Worm (Caenorhabditis elegans) whole organism, L2 larva: ENCODE measurements around the gene H41C03.2.
A peak's percentile ranks its signal among the peaks of the same experiment; 100 is the strongest.
"Not testable (repeated sequence)": the region's sequence is repeated elsewhere in the genome, so short reads cannot be mapped to it uniquely, and the experiment has no call there.

Experiments
- C34F6.9 ChIP-seq: fragments of 150-350 bp; optimal IDR thresholded peaks from 2 replicates; lab custom pipeline; 2014; ENCODE audit warnings: missing biosample characterization, missing genetic modification characterization
- R02D3.7 ChIP-seq: fragments of 150-350 bp; optimal IDR thresholded peaks from 2 replicates; lab custom pipeline; 2014; ENCODE audit warnings: missing biosample characterization, missing genetic modification characterization
- Y55F3AM.14 ChIP-seq: fragments of 200-800 bp; sonication (Bioruptor generic); optimal IDR thresholded peaks from 2 replicates; lab custom pipeline; 2018; ENCODE audit warnings: mild to moderate bottlenecking, missing genetic modification characterization, missing compliant biosample characterization
- ZK546.5 ChIP-seq: sonication (generic microtip); optimal IDR thresholded peaks from 2 replicates; lab custom pipeline; 2017; ENCODE audit warnings: missing biosample characterization, missing genetic modification characterization
- alr-1 ChIP-seq: fragments of 150-350 bp; optimal IDR thresholded peaks from 2 replicates; lab custom pipeline; 2014; ENCODE audit warnings: missing biosample characterization, missing genetic modification characterization
- ama-1 ChIP-seq: fragments of 150-350 bp; optimal IDR thresholded peaks from 2 replicates; lab custom pipeline; 2018; ENCODE audit warnings: inconsistent platforms
- blmp-1 ChIP-seq: sonication (generic microtip); optimal IDR thresholded peaks from 2 replicates; lab custom pipeline; 2017; ENCODE audit warnings: missing genetic modification characterization, mild to moderate bottlenecking, missing compliant biosample characterization, antibody characterized with exemption, moderate library complexity; ENCODE audit not compliant: insufficient read depth
- ceh-82 ChIP-seq: fragments of 150-350 bp; optimal IDR thresholded peaks from 2 replicates; lab custom pipeline; 2014; ENCODE audit warnings: missing biosample characterization, missing genetic modification characterization
- crh-2 ChIP-seq: sonication (generic microtip); optimal IDR thresholded peaks from 2 replicates; lab custom pipeline; 2017; ENCODE audit warnings: missing biosample characterization, missing genetic modification characterization
- dmd-4 ChIP-seq: sonication (generic microtip); optimal IDR thresholded peaks from 2 replicates; lab custom pipeline; 2017; ENCODE audit warnings: missing biosample characterization, missing genetic modification characterization
- egl-27 ChIP-seq: sonication (generic microtip); optimal IDR thresholded peaks from 3 replicates; lab custom pipeline; 2017; ENCODE audit warnings: missing biosample characterization, missing genetic modification reagents, missing genetic modification characterization
- elt-1 ChIP-seq: fragments of 150-350 bp; optimal IDR thresholded peaks from 2 replicates; lab custom pipeline; 2014; ENCODE audit warnings: missing biosample characterization, missing genetic modification characterization
- fos-1 ChIP-seq: fragments of 150-350 bp; optimal IDR thresholded peaks from 2 replicates; lab custom pipeline; 2014; ENCODE audit warnings: missing biosample characterization, missing genetic modification characterization
- gmeb-1 ChIP-seq: fragments of 150-350 bp; optimal IDR thresholded peaks from 2 replicates; lab custom pipeline; 2014; ENCODE audit warnings: missing biosample characterization, missing genetic modification characterization
- lin-11 ChIP-seq: fragments of 150-350 bp; sonication (generic microtip); optimal IDR thresholded peaks from 2 replicates; lab custom pipeline; 2014; ENCODE audit warnings: missing biosample characterization, missing genetic modification characterization, inconsistent platforms, mixed read lengths
- lsy-2 ChIP-seq, 2 experiments: fragments of 150-350 bp in 1 of 2; sonication (generic microtip) in 1 of 2; optimal IDR thresholded peaks; 2 replicates each; lab custom pipeline; 2014 to 2017; ENCODE audit warnings: missing biosample characterization in 2 of 2, missing genetic modification characterization in 2 of 2
- mab-5 ChIP-seq: fragments of 150-350 bp; optimal IDR thresholded peaks from 2 replicates; lab custom pipeline; 2014; ENCODE audit warnings: missing biosample characterization, missing genetic modification characterization
- mdl-1 ChIP-seq, 2 experiments: fragments of 150-350 bp in 1 of 2; sonication (generic microtip) in 1 of 2; optimal IDR thresholded peaks; 2 replicates each; lab custom pipeline; 2017; ENCODE audit warnings: missing biosample characterization in 2 of 2, missing genetic modification characterization in 2 of 2
- nhr-12 ChIP-seq: fragments of 150-350 bp; optimal IDR thresholded peaks from 2 replicates; lab custom pipeline; 2014; ENCODE audit warnings: missing biosample characterization, missing genetic modification characterization
- nhr-21 ChIP-seq: fragments of 150-350 bp; optimal IDR thresholded peaks from 2 replicates; lab custom pipeline; 2014; ENCODE audit warnings: missing biosample characterization, missing genetic modification characterization
- nhr-23 ChIP-seq: fragments of 150-350 bp; optimal IDR thresholded peaks from 2 replicates; lab custom pipeline; 2014; ENCODE audit warnings: missing biosample characterization, missing genetic modification reagents, missing genetic modification characterization
- nhr-237 ChIP-seq: fragments of 150-350 bp; optimal IDR thresholded peaks from 2 replicates; lab custom pipeline; 2014; ENCODE audit warnings: missing biosample characterization, missing genetic modification characterization
- nhr-25 ChIP-seq: fragments of 150-350 bp; sonication (generic microtip); optimal IDR thresholded peaks from 3 replicates; lab custom pipeline; 2014; ENCODE audit warnings: missing biosample characterization, missing genetic modification characterization
- nhr-6 ChIP-seq: fragments of 150-350 bp; optimal IDR thresholded peaks from 2 replicates; lab custom pipeline; 2014; ENCODE audit warnings: missing biosample characterization, missing genetic modification characterization
- nhr-77 ChIP-seq: fragments of 150-350 bp; optimal IDR thresholded peaks from 2 replicates; lab custom pipeline; 2014; ENCODE audit warnings: missing biosample characterization, missing genetic modification characterization
- sem-4 ChIP-seq: fragments of 150-350 bp; optimal IDR thresholded peaks from 2 replicates; lab custom pipeline; 2014; ENCODE audit warnings: missing biosample characterization, missing genetic modification reagents, missing genetic modification characterization
- skn-1 ChIP-seq: sonication (generic microtip); optimal IDR thresholded peaks from 2 replicates; lab custom pipeline; 2017; ENCODE audit warnings: missing biosample characterization, missing genetic modification characterization
- sma-3 ChIP-seq: sonication (generic microtip); optimal IDR thresholded peaks from 2 replicates; lab custom pipeline; 2016; ENCODE audit warnings: missing genetic modification reagents, missing genetic modification characterization, missing compliant biosample characterization
- sma-9 ChIP-seq, 2 experiments: fragments of 150-350 bp in 1 of 2; sonication (generic microtip) in 1 of 2; optimal IDR thresholded peaks; 2 replicates each; lab custom pipeline; 2014 to 2016; ENCODE audit warnings: missing genetic modification characterization in 2 of 2, mild to moderate bottlenecking in 1 of 2, missing biosample characterization in 1 of 2, missing compliant biosample characterization in 1 of 2, missing genetic modification reagents in 1 of 2, moderate library complexity in 1 of 2
- snpc-4 ChIP-seq: fragments of 150-350 bp; optimal IDR thresholded peaks from 2 replicates; lab custom pipeline; 2014; ENCODE audit warnings: missing biosample characterization, missing genetic modification characterization
- unc-55 ChIP-seq: fragments of 150-350 bp; sonication (generic microtip); optimal IDR thresholded peaks from 3 replicates; lab custom pipeline; 2014; ENCODE audit warnings: missing biosample characterization, missing genetic modification reagents, missing genetic modification characterization
- unc-62 ChIP-seq: fragments of 150-350 bp; optimal IDR thresholded peaks from 2 replicates; lab custom pipeline; 2014; ENCODE audit warnings: missing biosample characterization, missing genetic modification reagents, missing genetic modification characterization
- zag-1 ChIP-seq: fragments of 150-350 bp; optimal IDR thresholded peaks from 2 replicates; lab custom pipeline; 2014; ENCODE audit warnings: missing biosample characterization, missing genetic modification characterization
- ztf-11 ChIP-seq: sonication (generic microtip); optimal IDR thresholded peaks from 2 replicates; lab custom pipeline; 2017; ENCODE audit warnings: missing biosample characterization, missing genetic modification characterization
- ztf-4 ChIP-seq: fragments of 150-350 bp; optimal IDR thresholded peaks from 2 replicates; lab custom pipeline; 2014; ENCODE audit warnings: missing biosample characterization, missing genetic modification characterization

The H41C03.2 gene

DNA sequence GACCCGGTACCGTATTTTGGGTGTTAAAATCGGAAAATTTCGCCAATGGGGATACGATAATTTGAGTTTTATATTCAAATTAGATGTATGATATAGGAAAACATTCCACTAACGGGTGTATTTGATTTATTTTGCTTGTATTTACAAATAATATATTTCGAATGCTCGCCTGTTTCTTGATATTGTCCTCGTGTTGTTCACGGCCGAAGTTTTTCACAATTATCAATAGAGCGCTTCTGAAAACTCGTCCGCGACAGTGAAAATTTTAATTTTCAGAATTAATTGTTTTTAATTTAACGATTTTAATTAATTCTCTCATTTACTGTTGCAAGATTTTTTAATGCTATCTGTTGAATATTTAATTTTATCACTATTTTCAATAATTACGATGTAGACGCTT, 32.3 kb downstream of the H41C03.2 start:
- TF ChIP-seq C34F6.9 (tag; lab: Kevin White, UChicago) (no peak), skn-1 (tag; lab: Kevin White, UChicago) (no peak), nhr-25 (tag; lab: Kevin White, UChicago) (no peak), crh-2 (tag; lab: Kevin White, UChicago) (no peak), egl-27 (no peak), sma-9 (GFP tag; optimal IDR thresholded peaks at IDR 0.05; lab: Kevin White, UChicago) (peak; percentile 12), sma-9 (tag; optimal IDR thresholded peaks at IDR 0.05; lab: Kevin White, UChicago) (no peak), nhr-23 (tag; lab: Kevin White, UChicago) (no peak), nhr-237 (no peak), unc-55 (GFP tag; lab: Kevin White, UChicago) (peak; percentile 71), sma-3 (GFP tag; lab: Kevin White, UChicago) (peak; percentile 16), ztf-4 (tag; lab: Kevin White, UChicago) (no peak), nhr-6 (tag; lab: Kevin White, UChicago) (no peak), ama-1 (lab: Kevin White, UChicago) (no peak), R02D3.7 (tag; lab: Kevin White, UChicago) (no peak), elt-1 (tag; lab: Kevin White, UChicago) (no peak)
- TF ChIP-seq, all 48 proteins: peak for 3

DNA sequence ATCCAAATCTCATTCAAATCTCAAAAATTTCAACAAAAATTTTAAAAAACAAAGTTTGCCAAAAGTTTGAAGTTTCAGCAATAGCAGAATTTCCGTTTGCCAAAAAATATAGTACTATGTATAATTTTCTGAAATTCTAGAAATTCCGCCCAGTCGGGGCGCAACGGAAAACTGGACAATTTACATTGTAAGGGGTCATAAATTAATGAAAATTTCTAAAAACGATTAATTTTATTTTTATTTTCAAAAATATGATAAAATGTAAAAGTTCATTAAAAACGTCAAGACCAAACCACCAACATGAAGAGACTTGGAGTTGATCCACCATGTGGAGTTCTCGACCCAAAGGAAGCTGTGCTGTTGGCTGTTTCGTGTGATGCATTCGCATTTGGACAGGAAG, 33.6 kb downstream of the H41C03.2 start, which contains the start of gene ZK1248.4:
ZK1248.4 (plus strand) TSS at position 301 of the 400 bp plus-strand sequence.
- TF ChIP-seq ceh-82 (tag; lab: Kevin White, UChicago) (no peak), sma-3 (GFP tag; lab: Kevin White, UChicago) (no peak), nhr-6 (tag; lab: Kevin White, UChicago) (no peak), alr-1 (tag; lab: Kevin White, UChicago) (no peak), ztf-11 (tag; lab: Kevin White, UChicago) (no peak), mdl-1 (tag; optimal IDR thresholded peaks at IDR 0.05; lab: Kevin White, UChicago) (no peak), nhr-12 (tag; lab: Kevin White, UChicago) (no peak), blmp-1 (tag; lab: Kevin White, UChicago) (no peak), Y55F3AM.14 (GFP tag; lab: Kevin White, UChicago) (no peak), ama-1 (lab: Kevin White, UChicago) (no peak), snpc-4 (tag; lab: Kevin White, UChicago) (no peak)

DNA sequence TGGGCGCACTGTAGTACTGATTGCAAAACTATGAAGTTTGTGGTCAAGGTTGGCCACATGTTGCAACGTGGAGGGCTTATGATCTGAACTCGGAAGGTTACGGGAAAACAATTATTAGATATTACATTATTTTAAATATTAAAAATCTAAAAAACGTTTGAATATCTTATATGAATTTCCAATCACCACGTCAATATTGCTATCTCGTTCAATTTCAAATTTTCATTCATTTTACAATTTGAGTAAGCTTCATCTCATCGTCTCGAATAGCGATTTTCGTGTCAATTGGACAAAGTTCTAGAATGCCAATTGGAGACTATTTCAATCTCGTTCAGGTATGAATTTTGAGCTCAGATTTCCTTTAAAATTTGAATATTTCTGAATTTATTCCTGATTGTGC, 35.6 kb downstream of the H41C03.2 start, which contains the start of gene ZK1248.20:
ZK1248.20 (plus strand) TSS at position 301 of the 400 bp plus-strand sequence.
- TF ChIP-seq ama-1 (lab: Kevin White, UChicago) (no peak), lsy-2 (tag; optimal IDR thresholded peaks at IDR 0.05; lab: Kevin White, UChicago) (no peak), ztf-4 (tag; lab: Kevin White, UChicago) (no peak), crh-2 (tag; lab: Kevin White, UChicago) (no peak), nhr-21 (no peak), mab-5 (no peak)

DNA sequence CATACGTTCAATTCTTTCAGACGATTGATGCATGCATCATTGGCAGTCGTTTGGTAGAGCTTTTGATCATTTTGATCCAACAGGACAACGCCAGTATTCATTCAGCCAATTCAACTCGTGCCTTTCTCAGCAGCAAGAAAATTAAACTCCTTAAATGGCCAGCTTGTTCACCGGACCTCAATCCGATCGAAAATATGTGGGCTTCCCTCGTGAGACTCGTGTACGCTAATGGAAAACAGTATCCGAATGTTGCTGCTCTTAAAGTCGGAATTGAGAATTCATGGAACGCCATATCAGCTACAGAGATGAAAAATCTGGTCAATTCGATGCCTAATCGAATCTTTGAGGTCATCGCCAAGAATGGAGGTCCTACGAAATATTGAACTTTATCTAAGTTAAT, 36.5 kb downstream of the H41C03.2 start, which contains the start of gene wago-5:
wago-5 (minus strand) TSS at position 101 of the 400 bp plus-strand sequence.
- TF ChIP-seq ZK546.5 (tag; lab: Kevin White, UChicago); unc-62; nhr-25 (tag; lab: Kevin White, UChicago): not testable (repeated sequence)
- TF ChIP-seq, all 48 proteins: peak for 0; not testable (repeated sequence) for 48

DNA sequence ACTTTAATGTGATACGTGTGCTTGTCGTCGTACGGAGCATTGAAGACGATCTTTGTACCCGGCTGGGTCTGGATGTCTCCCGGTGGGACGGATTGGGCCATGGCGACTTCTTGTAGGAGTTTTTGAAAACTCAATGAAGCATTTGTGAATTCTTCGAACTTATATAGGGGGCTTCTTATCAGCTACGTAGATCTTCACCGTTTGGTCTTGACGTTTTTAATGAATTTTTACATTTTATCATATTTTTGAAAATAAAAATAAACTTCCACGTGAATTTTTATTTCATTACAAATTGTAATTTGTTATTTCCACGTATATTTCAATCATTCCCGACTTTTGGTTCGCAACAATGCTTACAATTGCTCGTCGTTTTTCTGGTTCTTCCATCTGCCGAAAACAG, 41.7 kb downstream of the H41C03.2 start, which contains the start of the genes msp-64 and ZK1248.5:
msp-64 (minus strand) TSS at position 101 of the 400 bp plus-strand sequence.
ZK1248.5 (plus strand) TSS at position 285 of the 400 bp plus-strand sequence.
- no peak for TF ChIP-seq nhr-237
- no peak for TF ChIP-seq lsy-2 (tag; optimal IDR thresholded peaks at IDR 0.05; lab: Kevin White, UChicago)
- TF ChIP-seq zag-1: no peak
- no peak for TF ChIP-seq dmd-4 (tag; lab: Kevin White, UChicago)
- no peak for TF ChIP-seq nhr-6 (tag; lab: Kevin White, UChicago)
- no peak for TF ChIP-seq alr-1 (tag; lab: Kevin White, UChicago)
- no peak for TF ChIP-seq lin-11 (tag; lab: Kevin White, UChicago)
- no peak for TF ChIP-seq fos-1 (tag; lab: Kevin White, UChicago)
- no peak for TF ChIP-seq R02D3.7 (tag; lab: Kevin White, UChicago)
- TF ChIP-seq sem-4 (tag; lab: Kevin White, UChicago): no peak
- no peak for TF ChIP-seq gmeb-1 (tag; lab: Kevin White, UChicago)
- TF ChIP-seq nhr-77 (tag; lab: Kevin White, UChicago): no peak
- TF ChIP-seq mdl-1 (tag; optimal IDR thresholded peaks at IDR 0.05; lab: Kevin White, UChicago): no peak
- TF ChIP-seq, all 48 proteins: peak for 0
